Fruit fly (Drosophila melanogaster): Measurements from ENCODE around the gene Npc2d.

Npc2d gene

DNA sequence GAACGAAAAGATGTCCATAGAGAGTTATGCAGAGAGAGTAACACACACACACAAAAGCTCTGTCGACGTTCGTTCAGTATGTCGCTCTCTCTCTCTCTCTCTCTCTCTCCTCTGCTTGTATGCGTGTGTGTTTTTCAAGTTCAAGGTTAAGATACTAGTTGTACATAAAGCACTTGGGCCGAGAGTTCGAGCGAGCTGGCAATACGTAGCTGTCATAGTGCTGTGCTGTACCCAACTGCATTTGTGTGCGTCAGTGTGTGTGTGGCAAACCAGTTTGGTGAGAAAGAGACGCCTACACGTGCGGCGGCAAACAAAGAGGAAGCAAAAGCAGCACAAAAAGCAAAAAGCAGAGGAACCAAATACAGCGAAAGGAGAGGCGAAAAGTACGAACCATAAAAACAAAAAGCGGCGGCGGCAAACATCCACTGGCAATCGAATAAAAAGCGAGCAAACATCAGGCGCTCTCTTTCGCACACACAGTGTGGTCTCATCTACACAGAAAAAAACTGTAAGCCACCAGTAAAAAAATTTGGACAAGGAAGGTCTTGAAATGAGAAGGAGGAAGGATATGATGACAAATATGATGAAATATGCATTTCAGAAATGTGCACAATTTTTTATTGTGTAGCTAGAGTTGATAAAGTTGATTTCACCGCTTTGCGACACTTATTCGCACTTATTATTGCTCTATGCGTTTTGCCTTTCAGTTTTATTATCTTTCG lies 31.5 kb upstream of the Npc2d start (continued):
- TF ChIP-seq CG16813 (GFP tag; IDR thresholded peaks at IDR 0.05; ENCODE audit: partially characterized antibody) (no peak), CG7357 (GFP tag; IDR thresholded peaks at IDR 0.05) (peak; percentile 58; the same call in 1 of the 3 replicates), CG17912 (GFP tag; optimal IDR thresholded peaks at IDR 0.05) (no peak), CG12942 (GFP tag; optimal IDR thresholded peaks at IDR 0.05) (peak; percentile 39), Sry-δ (GFP tag; optimal IDR thresholded peaks at IDR 0.05) (peak; percentile 27), cas (GFP tag; IDR thresholded peaks at IDR 0.05) (no peak), NfI (GFP tag; optimal IDR thresholded peaks at IDR 0.05) (peak; percentile 59), Bteb2 (GFP tag; optimal IDR thresholded peaks at IDR 0.05) (peak; percentile 64), CG17568 (GFP tag; optimal IDR thresholded peaks at IDR 0.05) (peak; percentile 52), Meics (GFP tag; optimal IDR thresholded peaks at IDR 0.05) (peak; percentile 75), Hey (tag; optimal IDR thresholded peaks at IDR 0.05) (no peak), CG12236 (GFP tag; optimal IDR thresholded peaks at IDR 0.05) (peak; percentile 23), row (GFP tag; IDR thresholded peaks at IDR 0.05) (peak; percentile 66), CG9817 (tag; optimal IDR thresholded peaks at IDR 0.05) (peak; percentile 28), CG31441 (GFP tag; IDR thresholded peaks at IDR 0.05) (peak; percentile 58), CG4424 (GFP tag; optimal IDR thresholded peaks at IDR 0.05) (peak; percentile 46), CG1529 (GFP tag; optimal IDR thresholded peaks at IDR 0.05) (no peak), CG13287 (GFP tag; IDR thresholded peaks at IDR 0.05; ENCODE audit: partially characterized antibody) (no peak; the same call in 1 of the 2 replicates), seq (GFP tag; IDR thresholded peaks at IDR 0.05) (peak; percentile 76), CG31224 (GFP tag; IDR thresholded peaks at IDR 0.05) (peak; percentile 32; the same call in 1 of the 2 replicates), CG17359 (tag; optimal IDR thresholded peaks at IDR 0.05) (peak; percentile 62), vvl (GFP tag; IDR thresholded peaks at IDR 0.05) (peak; percentile 78), pnt (GFP tag; optimal IDR thresholded peaks at IDR 0.05) (peak; percentile 66), Gsc (GFP tag; IDR thresholded peaks at IDR 0.05) (peak; percentile 40), sisA (GFP tag; IDR thresholded peaks at IDR 0.05) (peak; percentile 76), pzg (GFP tag; optimal IDR thresholded peaks at IDR 0.05) (no peak), Side (GFP tag; optimal IDR thresholded peaks at IDR 0.05) (peak; percentile 84), Awh (GFP tag; IDR thresholded peaks at IDR 0.05) (peak; percentile 36; the same call in 1 of the 2 replicates), CoRest (tag; optimal IDR thresholded peaks at IDR 0.05) (peak; percentile 66), HLHmδ (GFP tag; optimal IDR thresholded peaks at IDR 0.05) (no peak), CG10654 (GFP tag; optimal IDR thresholded peaks at IDR 0.05) (peak; percentile 62), tll (GFP tag; optimal IDR thresholded peaks at IDR 0.05) (no peak), Opbp (GFP tag; IDR thresholded peaks at IDR 0.05; ENCODE audit: partially characterized antibody) (no peak), CG18764 (GFP tag; optimal IDR thresholded peaks at IDR 0.05) (peak; percentile 40), lbe (GFP tag; optimal IDR thresholded peaks at IDR 0.05) (peak; percentile 82), CG4854 (GFP tag; optimal IDR thresholded peaks at IDR 0.05) (peak; percentile 45), Chrac-16 (GFP tag; optimal IDR thresholded peaks at IDR 0.05) (peak; percentile 21), PHDP (tag; optimal IDR thresholded peaks at IDR 0.05) (peak; percentile 44), CG34422 (GFP tag; IDR thresholded peaks at IDR 0.05) (peak; percentile 80; the same call in 2 of the 3 replicates), psq (GFP tag; optimal IDR thresholded peaks at IDR 0.05) (peak; percentile 80), CG11398 (GFP tag; optimal IDR thresholded peaks at IDR 0.05) (peak; percentile 51), CG11093 (GFP tag; IDR thresholded peaks at IDR 0.05) (no peak; the same call in 2 of the 3 replicates), crc (GFP tag; optimal IDR thresholded peaks at IDR 0.05) (peak; percentile 44), H15 (GFP tag; IDR thresholded peaks at IDR 0.05) (peak; percentile 62; the same call in 1 of the 3 replicates), ham (GFP tag; IDR thresholded peaks at IDR 0.05) (no peak), CG17829 (tag; optimal IDR thresholded peaks at IDR 0.05) (peak; percentile 12), NK7.1 (GFP tag; optimal IDR thresholded peaks at IDR 0.05) (peak; percentile 58), sim (GFP tag; IDR thresholded peaks at IDR 0.05) (no peak), prd (optimal IDR thresholded peaks at IDR 0.05) (no peak), prd (GFP tag; IDR thresholded peaks at IDR 0.05) (peak; percentile 82)
